Worm (Caenorhabditis elegans): ENCODE results near the gene C44C10.9.

- TF ChIP-seq flt-1 (GFP tag; IDR thresholded peaks at IDR 0.05) (no peak), hnd-1 (tag; optimal IDR thresholded peaks at IDR 0.05) (no peak), tbx-11 (GFP tag; IDR thresholded peaks at IDR 0.05) (no peak), ama-1 (optimal IDR thresholded peaks at IDR 0.05) (no peak), pes-1 (GFP tag; IDR thresholded peaks at IDR 0.05) (no peak)
These were observed 36.9 kb downstream of the C44C10.9 start for ce11 chrX:11679211-11679977.

All from whole organism, early embryonic.